Fruit fly (Drosophila melanogaster) whole organism, embryonic: Measurements from ENCODE around the gene CG34253.
A peak's percentile ranks its signal among the peaks of the same experiment; 100 is the strongest.

Experiments used
- Adf1 ChIP-seq: fragments of 200-800 bp; sonication (Bioruptor generic); IDR thresholded peaks from 2 replicates; pipeline ENCODE4 v1.3.6; 2022; ENCODE audit warnings: missing biosample characterization, missing genetic modification characterization
- Atf6 ChIP-seq: fragments of 200-800 bp; sonication (Bioruptor generic); IDR thresholded peaks from 2 replicates; pipeline ENCODE4 v1.3.6; 2022; ENCODE audit warnings: missing biosample characterization, missing genetic modification characterization
- BEAF-32 ChIP-seq: fragments of 200-800 bp; sonication (Bioruptor generic); optimal IDR thresholded peaks from 3 replicates; lab custom pipeline; 2017; ENCODE audit warnings: missing biosample characterization, missing genetic modification characterization, mild to moderate bottlenecking, moderate library complexity, missing genetic modification reagents
- CG10274 ChIP-seq: fragments of 200-800 bp; sonication (Bioruptor generic); optimal IDR thresholded peaks from 3 replicates; lab custom pipeline; 2017; ENCODE audit warnings: missing biosample characterization, mild to moderate bottlenecking, missing genetic modification characterization
- CG10431 ChIP-seq: fragments of 200-800 bp; sonication (Bioruptor generic); optimal IDR thresholded peaks from 3 replicates; lab custom pipeline; 2018; ENCODE audit warnings: missing biosample characterization, mild to moderate bottlenecking, missing genetic modification characterization
- CG11504 ChIP-seq: fragments of 200-800 bp; sonication (Bioruptor generic); optimal IDR thresholded peaks from 3 replicates; lab custom pipeline; 2019; ENCODE audit warnings: missing biosample characterization, mild to moderate bottlenecking, missing genetic modification characterization, moderate library complexity
- CG11696 ChIP-seq: fragments of 200-800 bp; sonication (Bioruptor generic); IDR thresholded peaks from 2 replicates; pipeline ENCODE4 v1.3.6; 2022; ENCODE audit warnings: missing biosample characterization, missing genetic modification characterization
- CG12299 ChIP-seq: fragments of 200-800 bp; sonication (Bioruptor generic); optimal IDR thresholded peaks from 2 replicates; lab custom pipeline; 2018; ENCODE audit warnings: missing biosample characterization, mild to moderate bottlenecking, missing genetic modification characterization
- CG14441 ChIP-seq: fragments of 200-800 bp; sonication (Bioruptor generic); IDR thresholded peaks from 2 replicates; pipeline ENCODE4 v1.3.6; 2022; ENCODE audit warnings: missing biosample characterization, missing genetic modification characterization
- CG14710 ChIP-seq: fragments of 200-800 bp; sonication (Bioruptor generic); optimal IDR thresholded peaks from 3 replicates; lab custom pipeline; 2019; ENCODE audit warnings: missing biosample characterization, mild to moderate bottlenecking, missing genetic modification characterization, moderate library complexity
- CG15073 ChIP-seq: fragments of 200-800 bp; sonication (Bioruptor generic); optimal IDR thresholded peaks from 2 replicates; lab custom pipeline; 2016; ENCODE audit warnings: missing biosample characterization, missing genetic modification characterization
- CG15696 ChIP-seq: fragments of 200-800 bp; sonication (Bioruptor generic); optimal IDR thresholded peaks from 2 replicates; lab custom pipeline; 2019; ENCODE audit warnings: missing biosample characterization, mild to moderate bottlenecking, missing genetic modification characterization, moderate library complexity
- CG1603 ChIP-seq: fragments of 200-800 bp; sonication (Bioruptor generic); optimal IDR thresholded peaks from 2 replicates; lab custom pipeline; 2019; ENCODE audit warnings: missing biosample characterization, mild to moderate bottlenecking, missing genetic modification characterization, moderate library complexity
- CG16813 ChIP-seq: fragments of 200-800 bp; sonication (Bioruptor generic); IDR thresholded peaks from 3 replicates; pipeline ENCODE4 v1.3.6; 2022; ENCODE audit warnings: missing biosample characterization, missing genetic modification characterization; ENCODE audit not compliant: partially characterized antibody
- CG17829 ChIP-seq: fragments of 200-800 bp; optimal IDR thresholded peaks from 2 replicates; lab custom pipeline; 2019; ENCODE audit warnings: missing biosample characterization, mild to moderate bottlenecking, missing genetic modification characterization, moderate library complexity
- CG18262 ChIP-seq: fragments of 200-800 bp; optimal IDR thresholded peaks from 3 replicates; lab custom pipeline; 2019; ENCODE audit warnings: missing biosample characterization, mild to moderate bottlenecking, missing genetic modification characterization, moderate library complexity
- CG18599 ChIP-seq: fragments of 200-800 bp; sonication (Bioruptor generic); optimal IDR thresholded peaks from 3 replicates; lab custom pipeline; 2017; ENCODE audit warnings: missing biosample characterization, missing genetic modification characterization, mild to moderate bottlenecking, moderate library complexity, missing genetic modification reagents
- CG33557 ChIP-seq: fragments of 200-800 bp; sonication (Bioruptor generic); optimal IDR thresholded peaks from 2 replicates; lab custom pipeline; 2019; ENCODE audit warnings: missing biosample characterization, mild to moderate bottlenecking, missing genetic modification characterization, moderate library complexity
- CG4730 ChIP-seq: fragments of 200-800 bp; sonication (Bioruptor generic); IDR thresholded peaks from 2 replicates; pipeline ENCODE4 v1.3.6; 2022; ENCODE audit warnings: missing biosample characterization, missing genetic modification characterization
- CG6689 ChIP-seq: fragments of 200-800 bp; sonication (Bioruptor generic); IDR thresholded peaks from 2 replicates; pipeline ENCODE4 v1.3.6; 2022; ENCODE audit warnings: missing biosample characterization, missing genetic modification characterization
- CG8924 ChIP-seq: fragments of 200-800 bp; optimal IDR thresholded peaks from 3 replicates; lab custom pipeline; 2019; ENCODE audit warnings: missing biosample characterization, mild to moderate bottlenecking, missing genetic modification characterization, moderate library complexity
- Dll ChIP-seq: fragments of 200-800 bp; sonication (Bioruptor generic); IDR thresholded peaks from 4 replicates; pipeline ENCODE4 v1.3.6; 2022; ENCODE audit warnings: missing biosample characterization, missing genetic modification characterization; ENCODE audit not compliant: partially characterized antibody
- Ets65A ChIP-seq: fragments of 200-800 bp; sonication (Bioruptor generic); peaks from one replicate; lab custom pipeline; 2016; ENCODE audit warnings: missing biosample characterization, missing genetic modification characterization
- Ets97D ChIP-seq: fragments of 200-800 bp; sonication (Bioruptor generic); optimal IDR thresholded peaks from 3 replicates; lab custom pipeline; 2016; ENCODE audit warnings: missing biosample characterization, missing genetic modification characterization
- Hmr ChIP-seq: fragments of 200-800 bp; sonication (Bioruptor generic); optimal IDR thresholded peaks from 3 replicates; lab custom pipeline; 2017; ENCODE audit warnings: mild to moderate bottlenecking, missing biosample characterization, missing genetic modification reagents, missing genetic modification characterization
- Kr ChIP-seq: fragments of 200-800 bp; sonication (Bioruptor generic); optimal IDR thresholded peaks from 2 replicates; lab custom pipeline; 2017; ENCODE audit warnings: missing biosample characterization, mild to moderate bottlenecking, missing genetic modification characterization
- Poxn ChIP-seq: fragments of 200-800 bp; sonication (Bioruptor generic); IDR thresholded peaks from 2 replicates; pipeline ENCODE4 v1.3.6; 2022; ENCODE audit warnings: missing biosample characterization, missing genetic modification characterization
- Ptx1 ChIP-seq: fragments of 200-800 bp; sonication (Bioruptor generic); IDR thresholded peaks from 2 replicates; pipeline ENCODE4 v1.3.6; 2022; ENCODE audit warnings: missing biosample characterization, missing genetic modification characterization
- Spps ChIP-seq: fragments of 200-800 bp; sonication (Bioruptor generic); optimal IDR thresholded peaks from 2 replicates; lab custom pipeline; 2018; ENCODE audit warnings: missing biosample characterization, mild to moderate bottlenecking, missing genetic modification characterization
- ara ChIP-seq: fragments of 200-800 bp; sonication (Bioruptor generic); IDR thresholded peaks from 2 replicates; pipeline ENCODE4 v1.3.6; 2022; ENCODE audit warnings: missing biosample characterization, missing genetic modification characterization
- bsh ChIP-seq, 2 experiments: fragments of 200-800 bp; sonication (Bioruptor generic); optimal IDR thresholded peaks; 2 replicates each; lab custom pipeline; 2017 to 2018; ENCODE audit warnings: mild to moderate bottlenecking in 2 of 2, missing biosample characterization in 2 of 2, missing genetic modification characterization in 2 of 2, moderate library complexity in 1 of 2
- btn ChIP-seq: fragments of 200-800 bp; sonication (Bioruptor generic); optimal IDR thresholded peaks from 2 replicates; lab custom pipeline; 2016; ENCODE audit warnings: missing biosample characterization, missing genetic modification characterization
- cas ChIP-seq: fragments of 200-800 bp; sonication (Bioruptor generic); IDR thresholded peaks from 2 replicates; pipeline ENCODE4 v1.3.6; 2022; ENCODE audit warnings: missing biosample characterization, missing genetic modification characterization
- chinmo ChIP-seq: fragments of 200-800 bp; sonication (Bioruptor generic); IDR thresholded peaks from 4 replicates; pipeline ENCODE4 v1.3.6; 2022; ENCODE audit warnings: missing biosample characterization, missing genetic modification characterization; ENCODE audit not compliant: partially characterized antibody
- crp ChIP-seq, 2 experiments: fragments of 200-800 bp; sonication (Bioruptor generic); optimal IDR thresholded peaks; 2 replicates in 1 of 2; 3 replicates in 1 of 2; lab custom pipeline; 2017; ENCODE audit warnings: missing biosample characterization in 2 of 2, missing genetic modification characterization in 2 of 2, mild to moderate bottlenecking in 1 of 2, moderate library complexity in 1 of 2
- emc ChIP-seq: fragments of 200-800 bp; sonication (Bioruptor generic); optimal IDR thresholded peaks from 2 replicates; lab custom pipeline; 2016; ENCODE audit warnings: missing biosample characterization, missing genetic modification characterization
- exex ChIP-seq: fragments of 200-800 bp; sonication (Bioruptor generic); optimal IDR thresholded peaks from 4 replicates; lab custom pipeline; 2018; ENCODE audit warnings: missing biosample characterization, mild to moderate bottlenecking, missing genetic modification characterization, moderate library complexity
- fd64A ChIP-seq: fragments of 200-800 bp; sonication (Bioruptor generic); optimal IDR thresholded peaks from 3 replicates; lab custom pipeline; 2018; ENCODE audit warnings: missing biosample characterization, mild to moderate bottlenecking, missing genetic modification characterization
- h ChIP-seq: fragments of >200 bp; optimal IDR thresholded peaks from 2 replicates; lab custom pipeline; 2017
- hb ChIP-seq: fragments of 200-800 bp; sonication (Bioruptor generic); IDR thresholded peaks from 3 replicates; pipeline ENCODE4 v1.3.6; 2022; ENCODE audit warnings: missing biosample characterization, missing genetic modification characterization; ENCODE audit not compliant: partially characterized antibody
- klu ChIP-seq: fragments of 200-800 bp; sonication (Bioruptor generic); IDR thresholded peaks from 2 replicates; pipeline ENCODE4 v1.3.6; 2022; ENCODE audit warnings: missing biosample characterization, missing genetic modification characterization
- lab ChIP-seq: fragments of 200-800 bp; sonication (Bioruptor generic); optimal IDR thresholded peaks from 3 replicates; lab custom pipeline; 2017; ENCODE audit warnings: missing biosample characterization, missing genetic modification characterization, mild to moderate bottlenecking, moderate library complexity, missing genetic modification reagents
- nom ChIP-seq: fragments of 200-800 bp; sonication (Bioruptor generic); optimal IDR thresholded peaks from 2 replicates; lab custom pipeline; 2017; ENCODE audit warnings: missing biosample characterization, missing genetic modification characterization, mild to moderate bottlenecking, moderate library complexity, missing genetic modification reagents
- onecut ChIP-seq: fragments of 200-800 bp; sonication (Bioruptor generic); IDR thresholded peaks from 2 replicates; pipeline ENCODE4 v1.3.6; 2022; ENCODE audit warnings: missing biosample characterization, missing genetic modification characterization
- row ChIP-seq: fragments of 200-800 bp; sonication (Bioruptor generic); IDR thresholded peaks from 3 replicates; pipeline ENCODE4 v1.3.6; 2022; ENCODE audit warnings: missing biosample characterization, missing genetic modification characterization
- seq ChIP-seq: fragments of 200-800 bp; sonication (Bioruptor generic); IDR thresholded peaks from 2 replicates; pipeline ENCODE4 v1.3.6; 2022; ENCODE audit warnings: missing biosample characterization, missing genetic modification characterization
- sr ChIP-seq: fragments of 200-800 bp; sonication (Bioruptor generic); IDR thresholded peaks from 3 replicates; pipeline ENCODE4 v1.3.6; 2022; ENCODE audit warnings: missing biosample characterization, missing genetic modification characterization

Gene CG34253

DNA sequence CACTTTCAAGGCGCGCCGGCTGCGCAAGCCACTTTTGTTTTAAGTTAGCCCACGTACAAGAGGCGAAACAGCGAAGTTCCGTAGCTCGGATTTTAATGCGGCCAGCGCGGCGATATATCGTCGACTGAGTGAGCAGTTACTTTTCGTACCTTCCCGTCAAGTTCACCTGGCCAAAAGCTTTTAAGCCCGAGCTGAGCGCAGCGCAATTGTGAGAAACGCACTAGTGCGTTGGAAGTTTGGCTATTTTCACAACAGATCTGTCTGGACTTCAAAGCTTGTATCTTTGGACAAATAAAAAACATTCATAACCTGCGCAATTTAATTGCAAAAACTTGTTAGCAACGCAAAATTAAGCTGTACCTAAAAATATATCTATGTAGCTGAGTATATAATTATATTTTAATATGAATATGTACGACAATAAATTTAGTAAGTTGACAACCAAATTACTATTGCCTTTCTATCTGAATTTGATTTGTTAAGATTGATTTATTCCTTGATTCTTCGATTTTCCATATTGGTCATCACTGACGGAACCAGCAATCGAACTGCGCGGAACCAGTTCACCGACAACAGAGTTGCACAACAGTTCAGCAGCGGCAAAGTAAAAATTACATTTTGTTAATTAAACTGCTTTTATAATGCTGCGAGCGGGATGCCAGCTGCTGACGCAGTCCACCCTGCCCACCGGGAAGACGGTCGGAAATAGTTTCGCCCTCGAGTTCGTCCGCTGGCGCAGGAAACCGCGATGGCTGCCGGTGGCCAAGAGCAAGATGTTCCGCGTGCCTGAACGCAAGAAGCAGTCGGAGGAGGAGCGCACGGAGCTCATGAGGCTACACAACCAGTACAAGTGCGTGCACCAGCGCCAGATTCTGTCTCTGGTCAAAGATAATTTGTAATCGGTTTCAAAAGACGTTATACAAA, 19.2 kb upstream of the CG34253 start, which contains the start of the genes CG13698 and mRpS26 (continued):
- TF ChIP-seq Atf6 (GFP tag; lab: Robert Waterston, UW) (peak; percentile 66), hb (no peak), crp (GFP tag; optimal IDR thresholded peaks at IDR 0.05; lab: Kevin White, UChicago) (peak in 1 of 2 experiments; percentile 30), onecut (GFP tag; lab: Robert Waterston, UW) (peak; percentile 43; the same call in 1 of the 2 replicates), CG6689 (peak; percentile 58), CG15073 (GFP tag; lab: Kevin White, UChicago) (no peak), CG17829 (tag; lab: Kevin White, UChicago) (peak; percentile 71), CG18599 (GFP tag; lab: Kevin White, UChicago) (peak; percentile 82), Kr (GFP tag; lab: Kevin White, UChicago) (no peak), bsh (GFP tag; optimal IDR thresholded peaks at IDR 0.05; lab: Kevin White, UChicago) (peak in 1 of 2 experiments; percentile 71), Ets97D (GFP tag; lab: Kevin White, UChicago) (peak; percentile 24), CG11696 (GFP tag; lab: Robert Waterston, UW) (no peak), ara (peak; percentile 17; the same call in 1 of the 2 replicates), klu (GFP tag; lab: Robert Waterston, UW) (peak; percentile 29; the same call in 1 of the 2 replicates), emc (GFP tag; lab: Kevin White, UChicago) (no peak), CG14441 (GFP tag; lab: Robert Waterston, UW) (peak; percentile 37), CG10431 (peak; percentile 39), CG4730 (GFP tag; lab: Robert Waterston, UW) (0 out of 2 replicates have a peak, but pooled peaks have one; percentile 22), chinmo (GFP tag; lab: Robert Waterston, UW) (no peak; the same call in 2 of the 4 replicates), Ptx1 (peak; percentile 78), exex (tag; lab: Kevin White, UChicago) (peak; percentile 27), lab (GFP tag; lab: Kevin White, UChicago) (peak; percentile 76), CG33557 (GFP tag; lab: Kevin White, UChicago) (peak; percentile 46), fd64A (GFP tag; lab: Kevin White, UChicago) (no peak), CG11504 (tag; lab: Kevin White, UChicago) (peak; percentile 77), sr (GFP tag; lab: Robert Waterston, UW) (peak; percentile 70; the same call in 1 of the 3 replicates), Spps (tag; lab: Kevin White, UChicago) (peak; percentile 9), CG10274 (GFP tag; lab: Kevin White, UChicago) (no peak), CG15696 (tag; lab: Kevin White, UChicago) (peak; percentile 41), row (GFP tag; lab: Robert Waterston, UW) (peak; percentile 89), Adf1 (GFP tag; lab: Robert Waterston, UW) (0 out of 2 replicates have a peak, but pooled peaks have one; percentile 1), CG16813 (GFP tag; lab: Robert Waterston, UW) (no peak), Dll (GFP tag; lab: Robert Waterston, UW) (no peak; the same call in 3 of the 4 replicates), CG8924 (tag; lab: Kevin White, UChicago) (peak; percentile 78), CG18262 (tag; lab: Kevin White, UChicago) (peak; percentile 78), cas (GFP tag; lab: Robert Waterston, UW) (0 out of 2 replicates have a peak, but pooled peaks have one; percentile 25), nom (GFP tag; lab: Kevin White, UChicago) (no peak), Poxn (GFP tag; lab: Robert Waterston, UW) (no peak), btn (GFP tag; lab: Kevin White, UChicago) (no peak), seq (GFP tag; lab: Robert Waterston, UW) (peak; percentile 54; the same call in 1 of the 2 replicates), CG12299 (tag; lab: Kevin White, UChicago) (peak; percentile 60), Ets65A (GFP tag; lab: Kevin White, UChicago) (peak; percentile 91), BEAF-32 (peak; percentile 57), CG14710 (tag; lab: Kevin White, UChicago) (peak; percentile 72), CG1603 (tag; lab: Kevin White, UChicago) (peak; percentile 30), Hmr (peak; percentile 80), h (no peak)
